Worm (Caenorhabditis elegans): ENCODE data around the gene Y62H9A.15.

Y62H9A.15 gene

ce11 chrX:11938826-11939225 lies 28.9 kb upstream of the Y62H9A.15 start, which contains the start of gene F55G7.5:
F55G7.5 (minus strand) TSS chrX:11938926.
- TF ChIP-seq F13C5.2 (tag; optimal IDR thresholded peaks at IDR 0.05) (no peak), ets-7 (tag; optimal IDR thresholded peaks at IDR 0.05) (no peak), hnd-1 (tag; optimal IDR thresholded peaks at IDR 0.05) (no peak), tbx-11 (GFP tag; IDR thresholded peaks at IDR 0.05) (no peak), hmg-4 (GFP tag; optimal IDR thresholded peaks at IDR 0.05) (no peak), flt-1 (GFP tag; IDR thresholded peaks at IDR 0.05) (no peak), ceh-36 (tag; optimal IDR thresholded peaks at IDR 0.05) (no peak), tra-4 (tag; optimal IDR thresholded peaks at IDR 0.05) (no peak), sea-1 (GFP tag; conservative IDR thresholded peaks at IDR 0.05) (no peak), aly-1 (tag; optimal IDR thresholded peaks at IDR 0.05) (no peak), B0310.2 (tag; optimal IDR thresholded peaks at IDR 0.05) (no peak), tbx-37 (GFP tag; conservative IDR thresholded peaks at IDR 0.05) (no peak), ceh-13 (GFP tag; optimal IDR thresholded peaks at IDR 0.05) (no peak), pes-1 (GFP tag; IDR thresholded peaks at IDR 0.05) (no peak), hmbx-1 (tag; optimal IDR thresholded peaks at IDR 0.05) (no peak)

DNA sequence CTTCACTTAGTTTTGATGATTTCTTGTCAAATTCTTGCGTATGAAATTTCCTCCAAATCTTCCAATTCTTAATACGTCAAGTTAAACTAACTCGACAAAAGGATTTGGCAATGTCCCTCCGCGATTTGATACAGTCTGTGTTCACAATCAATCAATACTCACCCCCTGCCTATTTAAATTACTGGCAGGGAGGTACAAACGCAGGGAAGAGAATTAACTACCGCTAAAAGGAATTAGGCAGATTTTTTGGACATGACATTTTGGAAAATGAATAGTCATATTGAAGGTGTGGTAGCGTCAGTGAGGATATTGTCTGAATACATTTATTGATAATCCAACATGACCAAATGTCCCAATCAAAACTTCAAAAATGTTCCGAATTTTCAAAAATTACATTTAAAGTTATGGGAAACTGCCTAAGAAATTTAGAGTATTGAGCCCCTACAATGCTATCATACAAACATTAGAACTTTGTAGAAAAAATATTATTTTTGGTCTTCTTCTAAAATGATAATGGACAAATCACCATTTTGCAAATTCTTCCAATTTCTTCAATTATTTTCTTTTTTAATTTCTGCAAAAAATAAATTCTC lies 27.5 kb upstream of the Y62H9A.15 start:
- TF ChIP-seq scrt-1 (GFP tag; IDR thresholded peaks at IDR 0.05) (peak; percentile 60), hnd-1 (tag; optimal IDR thresholded peaks at IDR 0.05) (peak; percentile 2), tra-4 (tag; optimal IDR thresholded peaks at IDR 0.05) (no peak), sea-1 (GFP tag; conservative IDR thresholded peaks at IDR 0.05) (no peak), ceh-36 (tag; optimal IDR thresholded peaks at IDR 0.05) (peak; percentile 31), ceh-13 (GFP tag; optimal IDR thresholded peaks at IDR 0.05) (no peak), hmbx-1 (tag; optimal IDR thresholded peaks at IDR 0.05) (no peak), aly-1 (tag; optimal IDR thresholded peaks at IDR 0.05) (no peak), B0310.2 (tag; optimal IDR thresholded peaks at IDR 0.05) (no peak), flt-1 (GFP tag; IDR thresholded peaks at IDR 0.05) (peak; percentile 67), ama-1 (optimal IDR thresholded peaks at IDR 0.05) (no peak), ets-7 (tag; optimal IDR thresholded peaks at IDR 0.05) (peak; percentile 4), pes-1 (GFP tag; IDR thresholded peaks at IDR 0.05) (no peak; the same call in 1 of the 2 replicates), tbx-37 (GFP tag; conservative IDR thresholded peaks at IDR 0.05) (peak; percentile 59; the same call in 1 of the 2 replicates), F13C5.2 (tag; optimal IDR thresholded peaks at IDR 0.05) (peak; percentile 93), tbx-11 (GFP tag; IDR thresholded peaks at IDR 0.05) (0 out of 2 replicates have a peak, but pooled peaks have one; percentile 69), hmg-4 (GFP tag; optimal IDR thresholded peaks at IDR 0.05) (peak; percentile 81)

DNA sequence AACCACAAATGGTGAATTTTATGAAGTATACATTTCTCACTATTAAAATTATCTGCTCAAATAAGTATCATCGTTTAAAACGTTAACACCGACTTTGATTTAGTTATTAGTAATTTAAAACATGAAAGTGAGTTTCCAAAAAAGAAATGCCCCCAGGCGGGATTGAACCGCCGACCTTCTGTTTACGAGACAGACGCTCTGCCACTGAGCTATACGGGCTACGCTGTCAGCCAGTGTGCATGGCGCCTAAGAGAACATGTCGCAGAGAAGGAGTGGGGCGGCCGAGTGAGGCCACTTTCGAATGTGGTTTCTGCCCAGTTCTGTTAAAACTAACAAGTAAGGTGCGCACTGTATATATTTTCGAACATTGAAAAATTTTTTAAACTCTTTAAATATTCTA lies 25.0 kb upstream of the Y62H9A.15 start:
- peak; percentile 78 for TF ChIP-seq tbx-37 (GFP tag; conservative IDR thresholded peaks at IDR 0.05)
- TF ChIP-seq hmbx-1 (tag; optimal IDR thresholded peaks at IDR 0.05), result no peak
- no peak for TF ChIP-seq ama-1 (optimal IDR thresholded peaks at IDR 0.05)
- TF ChIP-seq ceh-36 (tag; optimal IDR thresholded peaks at IDR 0.05), result peak; percentile 65
- TF ChIP-seq pes-1 (GFP tag; IDR thresholded peaks at IDR 0.05), result peak; percentile 90
- peak; percentile 86 for TF ChIP-seq scrt-1 (GFP tag; IDR thresholded peaks at IDR 0.05)
- peak; percentile 66 for TF ChIP-seq hnd-1 (tag; optimal IDR thresholded peaks at IDR 0.05)
- TF ChIP-seq B0310.2 (tag; optimal IDR thresholded peaks at IDR 0.05), result peak; percentile 60
- TF ChIP-seq F13C5.2 (tag; optimal IDR thresholded peaks at IDR 0.05), result peak; percentile 80
- TF ChIP-seq flt-1 (GFP tag; IDR thresholded peaks at IDR 0.05), result peak; percentile 83
- TF ChIP-seq tra-4 (tag; optimal IDR thresholded peaks at IDR 0.05), result peak; percentile 20
- peak; percentile 71 for TF ChIP-seq ceh-13 (GFP tag; optimal IDR thresholded peaks at IDR 0.05)
- peak; percentile 86 for TF ChIP-seq hmg-4 (GFP tag; optimal IDR thresholded peaks at IDR 0.05)
- no peak for TF ChIP-seq ets-7 (tag; optimal IDR thresholded peaks at IDR 0.05)
- TF ChIP-seq aly-1 (tag; optimal IDR thresholded peaks at IDR 0.05), result peak; percentile 49
- TF ChIP-seq sea-1 (GFP tag; conservative IDR thresholded peaks at IDR 0.05), result peak; percentile 88
- TF ChIP-seq tbx-11 (GFP tag; IDR thresholded peaks at IDR 0.05), result peak; percentile 79

ce11 chrX:11933547-11933946 lies 23.6 kb upstream of the Y62H9A.15 start:
- TF ChIP-seq ceh-36 (tag; optimal IDR thresholded peaks at IDR 0.05) (no peak), hmg-4 (GFP tag; optimal IDR thresholded peaks at IDR 0.05) (no peak), B0310.2 (tag; optimal IDR thresholded peaks at IDR 0.05) (no peak), tbx-11 (GFP tag; IDR thresholded peaks at IDR 0.05) (no peak), tra-4 (tag; optimal IDR thresholded peaks at IDR 0.05) (no peak)

DNA sequence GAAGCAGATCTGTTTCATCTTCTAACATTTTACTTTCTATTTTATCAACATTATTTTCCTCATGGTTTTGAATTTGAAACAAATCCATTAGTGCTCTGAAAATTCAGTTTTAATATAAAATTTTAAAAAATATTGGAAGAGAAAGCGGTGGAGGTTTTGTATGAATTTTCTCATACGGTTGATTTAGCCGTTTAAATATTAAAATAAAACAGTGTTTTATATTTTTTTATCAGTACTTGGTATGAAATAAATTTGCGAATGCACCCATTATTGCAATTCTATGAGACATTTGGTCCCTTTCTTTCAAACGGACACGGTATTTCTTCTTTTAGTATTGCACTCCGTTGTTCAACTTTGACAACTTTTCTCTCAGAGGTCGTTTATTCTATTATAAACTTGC lies 21.6 kb upstream of the Y62H9A.15 start, which contains the start of gene dot-1.4:
Gene dot-1.4 (minus strand): TSS at position 101 of the 400 bp plus-strand sequence.
- TF ChIP-seq ceh-36 (tag; optimal IDR thresholded peaks at IDR 0.05) (no peak), tbx-37 (GFP tag; conservative IDR thresholded peaks at IDR 0.05) (no peak), aly-1 (tag; optimal IDR thresholded peaks at IDR 0.05) (no peak)

DNA sequence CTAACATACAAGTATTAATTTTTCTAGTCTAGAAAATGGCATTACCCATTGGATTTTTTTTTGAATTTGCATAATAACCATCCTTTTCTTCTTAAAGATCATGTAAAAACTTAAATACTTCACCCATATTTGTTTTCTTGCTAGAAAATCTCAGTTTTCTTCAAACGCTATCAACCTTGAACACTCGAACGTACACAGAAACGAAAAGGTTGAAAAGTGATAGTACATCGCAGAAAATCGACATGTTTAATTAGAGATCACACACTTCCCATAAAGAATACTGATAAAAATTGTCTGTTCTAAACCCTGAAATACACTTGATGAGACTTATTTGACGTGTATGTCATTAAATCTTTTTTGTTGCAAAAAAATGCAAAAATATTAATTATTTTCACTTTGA lies 17.6 kb upstream of the Y62H9A.15 start, which contains the start of gene F55G7.4:
Gene F55G7.4 (plus strand): TSS at position 301 of the 400 bp plus-strand sequence.
- no peak for TF ChIP-seq hmbx-1 (tag; optimal IDR thresholded peaks at IDR 0.05)
- no peak for TF ChIP-seq hmg-4 (GFP tag; optimal IDR thresholded peaks at IDR 0.05)

DNA sequence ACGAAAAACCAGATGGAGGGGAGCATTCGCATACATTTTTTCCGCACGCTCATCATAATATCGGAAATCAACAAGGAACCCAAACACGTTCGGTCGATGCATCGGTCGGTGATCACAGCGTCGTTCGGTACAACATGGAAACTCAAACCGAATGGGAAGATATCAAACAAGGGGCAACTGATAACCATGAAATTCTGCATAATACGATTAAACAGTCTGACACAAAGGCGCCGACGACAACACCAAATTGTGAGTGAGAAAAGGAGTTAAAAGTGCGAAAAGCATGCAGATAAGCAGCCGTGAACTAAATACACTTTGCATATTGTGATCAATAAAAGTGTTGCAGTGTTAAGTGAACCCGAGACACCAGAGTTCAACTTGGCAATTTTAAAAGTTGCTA lies 15.3 kb upstream of the Y62H9A.15 start:
- no peak for TF ChIP-seq aly-1 (tag; optimal IDR thresholded peaks at IDR 0.05)
- no peak for TF ChIP-seq hmbx-1 (tag; optimal IDR thresholded peaks at IDR 0.05)
- no peak for TF ChIP-seq sea-1 (GFP tag; conservative IDR thresholded peaks at IDR 0.05)
- TF ChIP-seq ceh-36 (tag; optimal IDR thresholded peaks at IDR 0.05), result no peak
- no peak for TF ChIP-seq ceh-13 (GFP tag; optimal IDR thresholded peaks at IDR 0.05)
- TF ChIP-seq F13C5.2 (tag; optimal IDR thresholded peaks at IDR 0.05), result no peak
- no peak for TF ChIP-seq scrt-1 (GFP tag; IDR thresholded peaks at IDR 0.05)
- TF ChIP-seq B0310.2 (tag; optimal IDR thresholded peaks at IDR 0.05), result no peak
- TF ChIP-seq tbx-11 (GFP tag; IDR thresholded peaks at IDR 0.05), result no peak
- no peak for TF ChIP-seq hnd-1 (tag; optimal IDR thresholded peaks at IDR 0.05)
- no peak for TF ChIP-seq pes-1 (GFP tag; IDR thresholded peaks at IDR 0.05)
- TF ChIP-seq hmg-4 (GFP tag; optimal IDR thresholded peaks at IDR 0.05), result no peak
- no peak for TF ChIP-seq flt-1 (GFP tag; IDR thresholded peaks at IDR 0.05)
